Fruit fly (Drosophila melanogaster) whole organism, embryonic: ENCODE results near the gene nbs.
A peak's percentile ranks its signal among the peaks of the same experiment; 100 is the strongest.

Source experiments
- BEAF-32 ChIP-seq: fragments of 200-800 bp; sonication (Bioruptor generic); optimal IDR thresholded peaks from 3 replicates; lab custom pipeline; 2017; ENCODE audit warnings: missing biosample characterization, missing genetic modification characterization, mild to moderate bottlenecking, moderate library complexity, missing genetic modification reagents
- CG12744 ChIP-seq: fragments of 200-800 bp; sonication (Bioruptor generic); optimal IDR thresholded peaks from 2 replicates; lab custom pipeline; 2016; ENCODE audit warnings: missing biosample characterization, missing genetic modification characterization
- CG13123 ChIP-seq: fragments of 200-800 bp; sonication (Bioruptor generic); optimal IDR thresholded peaks from 2 replicates; lab custom pipeline; 2016; ENCODE audit warnings: missing biosample characterization, missing genetic modification characterization
- CG13624 ChIP-seq: fragments of 200-800 bp; sonication (Bioruptor generic); optimal IDR thresholded peaks from 2 replicates; lab custom pipeline; 2016; ENCODE audit warnings: missing biosample characterization, missing genetic modification characterization
- CG14667 ChIP-seq: fragments of 200-800 bp; sonication (Bioruptor generic); IDR thresholded peaks from 2 replicates; pipeline ENCODE4 v1.3.6; 2022; ENCODE audit warnings: missing biosample characterization, missing genetic modification characterization
- CG14710 ChIP-seq: fragments of 200-800 bp; sonication (Bioruptor generic); optimal IDR thresholded peaks from 3 replicates; lab custom pipeline; 2019; ENCODE audit warnings: missing biosample characterization, mild to moderate bottlenecking, missing genetic modification characterization, moderate library complexity
- CG2116 ChIP-seq: fragments of 200-800 bp; sonication (Bioruptor generic); optimal IDR thresholded peaks from 3 replicates; lab custom pipeline; 2018; ENCODE audit warnings: missing biosample characterization, mild to moderate bottlenecking, missing genetic modification characterization
- CG2202 ChIP-seq: fragments of 200-800 bp; sonication (Bioruptor generic); optimal IDR thresholded peaks from 2 replicates; lab custom pipeline; 2018; ENCODE audit warnings: missing biosample characterization, mild to moderate bottlenecking, missing genetic modification characterization
- CG2712 ChIP-seq: fragments of 200-800 bp; optimal IDR thresholded peaks from 3 replicates; lab custom pipeline; 2019; ENCODE audit warnings: missing biosample characterization, mild to moderate bottlenecking, missing genetic modification characterization, moderate library complexity
- CG32532 ChIP-seq: fragments of 200-800 bp; sonication (Bioruptor generic); IDR thresholded peaks from 2 replicates; pipeline ENCODE4 v1.3.6; 2022; ENCODE audit warnings: missing biosample characterization, missing genetic modification characterization
- CG4282 ChIP-seq: fragments of 200-800 bp; sonication (Bioruptor generic); optimal IDR thresholded peaks from 2 replicates; lab custom pipeline; 2016; ENCODE audit warnings: missing biosample characterization, missing genetic modification characterization
- CG4617 ChIP-seq: fragments of 200-800 bp; sonication (Bioruptor generic); optimal IDR thresholded peaks from 3 replicates; lab custom pipeline; 2016; ENCODE audit warnings: missing biosample characterization, missing genetic modification characterization, borderline replicate concordance
- CG7987 ChIP-seq: fragments of 200-800 bp; sonication (Bioruptor generic); optimal IDR thresholded peaks from 2 replicates; lab custom pipeline; 2018; ENCODE audit warnings: missing biosample characterization, mild to moderate bottlenecking, missing genetic modification characterization, moderate library complexity
- CG9932 ChIP-seq: fragments of 200-800 bp; sonication (Bioruptor generic); IDR thresholded peaks from 2 replicates; pipeline ENCODE4 v1.3.6; 2022; ENCODE audit warnings: missing biosample characterization, missing genetic modification characterization
- CTCF ChIP-seq: fragments of 200-800 bp; sonication (Bioruptor generic); optimal IDR thresholded peaks from 2 replicates; lab custom pipeline; 2017; ENCODE audit warnings: missing biosample characterization, mild to moderate bottlenecking, missing genetic modification characterization, moderate library complexity
- Dbx ChIP-seq: fragments of 200-800 bp; sonication (Bioruptor generic); IDR thresholded peaks from 3 replicates; pipeline ENCODE4 v1.3.6; 2022; ENCODE audit warnings: missing biosample characterization, missing genetic modification characterization
- Deaf1 ChIP-seq: fragments of 200-800 bp; optimal IDR thresholded peaks from 3 replicates; lab custom pipeline; 2019; ENCODE audit warnings: missing biosample characterization, mild to moderate bottlenecking, missing genetic modification characterization, moderate library complexity
- Dll ChIP-seq: fragments of 200-800 bp; sonication (Bioruptor generic); IDR thresholded peaks from 4 replicates; pipeline ENCODE4 v1.3.6; 2022; ENCODE audit warnings: missing biosample characterization, missing genetic modification characterization; ENCODE audit not compliant: partially characterized antibody
- Doc2 ChIP-seq: fragments of 200-800 bp; sonication (Bioruptor generic); IDR thresholded peaks from 2 replicates; pipeline ENCODE4 v1.3.6; 2022; ENCODE audit warnings: missing biosample characterization, missing genetic modification characterization
- Doc3 ChIP-seq: fragments of 200-800 bp; sonication (Bioruptor generic); IDR thresholded peaks from 3 replicates; pipeline ENCODE4 v1.3.6; 2022; ENCODE audit warnings: missing biosample characterization, missing genetic modification characterization; ENCODE audit not compliant: partially characterized antibody
- Dref ChIP-seq: fragments of 200-800 bp; sonication (Bioruptor generic); IDR thresholded peaks from 2 replicates; pipeline ENCODE4 v1.3.6; 2022; ENCODE audit warnings: missing biosample characterization, missing genetic modification characterization
- E2f2 ChIP-seq: fragments of 200-800 bp; sonication (Bioruptor generic); IDR thresholded peaks from 2 replicates; pipeline ENCODE4 v1.3.6; 2022; ENCODE audit warnings: missing biosample characterization, missing genetic modification characterization
- ERR ChIP-seq: fragments of 200-800 bp; sonication (Bioruptor generic); optimal IDR thresholded peaks from 2 replicates; lab custom pipeline; 2016; ENCODE audit warnings: missing biosample characterization, missing genetic modification characterization
- Ets65A ChIP-seq: fragments of 200-800 bp; sonication (Bioruptor generic); peaks from one replicate; lab custom pipeline; 2016; ENCODE audit warnings: missing biosample characterization, missing genetic modification characterization
- HmgZ ChIP-seq: fragments of 200-800 bp; sonication (Bioruptor generic); optimal IDR thresholded peaks from 2 replicates; lab custom pipeline; 2018; ENCODE audit warnings: missing biosample characterization, mild to moderate bottlenecking, missing genetic modification characterization
- Jarid2 ChIP-seq: fragments of 200-800 bp; sonication (Bioruptor generic); optimal IDR thresholded peaks from 3 replicates; lab custom pipeline; 2017; ENCODE audit warnings: mild to moderate bottlenecking, missing biosample characterization, missing genetic modification reagents, missing genetic modification characterization
- MESR4 ChIP-seq: fragments of 200-800 bp; sonication (Bioruptor generic); optimal IDR thresholded peaks from 2 replicates; lab custom pipeline; 2018; ENCODE audit warnings: missing biosample characterization, mild to moderate bottlenecking, missing genetic modification characterization, moderate library complexity
- Med ChIP-seq: fragments of 200-800 bp; sonication (Bioruptor generic); peaks from one replicate; lab custom pipeline; 2016; ENCODE audit warnings: missing biosample characterization, missing genetic modification characterization, mild to moderate bottlenecking, inconsistent platforms, moderate library complexity
- Mrtf ChIP-seq: fragments of 200-800 bp; sonication (Bioruptor generic); IDR thresholded peaks from 3 replicates; pipeline ENCODE4 v1.3.6; 2022; ENCODE audit warnings: missing biosample characterization, missing genetic modification characterization
- Nf-YC ChIP-seq: fragments of 200-800 bp; optimal IDR thresholded peaks from 3 replicates; lab custom pipeline; 2019; ENCODE audit warnings: missing biosample characterization, mild to moderate bottlenecking, missing genetic modification characterization, moderate library complexity
- Opbp ChIP-seq: fragments of 200-800 bp; sonication (Bioruptor generic); IDR thresholded peaks from 3 replicates; pipeline ENCODE4 v1.3.6; 2022; ENCODE audit warnings: missing biosample characterization, missing genetic modification characterization; ENCODE audit not compliant: partially characterized antibody
- Rfx ChIP-seq: fragments of 200-800 bp; sonication (Bioruptor generic); IDR thresholded peaks from 2 replicates; pipeline ENCODE4 v1.3.6; 2022; ENCODE audit warnings: missing biosample characterization, missing genetic modification characterization
- Scr ChIP-seq: fragments of 200-800 bp; sonication (Bioruptor generic); IDR thresholded peaks from 2 replicates; pipeline ENCODE4 v1.3.6; 2022; ENCODE audit warnings: missing biosample characterization, missing genetic modification characterization; ENCODE audit not compliant: partially characterized antibody
- Sry-β ChIP-seq: fragments of 200-800 bp; sonication (Bioruptor generic); optimal IDR thresholded peaks from 2 replicates; lab custom pipeline; 2018; ENCODE audit warnings: missing biosample characterization, mild to moderate bottlenecking, missing genetic modification characterization, moderate library complexity
- Trl ChIP-seq, 3 experiments: fragments of >200 bp in 2 of 3; fragments of 200-800 bp in 1 of 3; sonication (Bioruptor generic) in 1 of 3; optimal IDR thresholded peaks; 2 replicates in 1 of 3; 3 replicates in 2 of 3; lab custom pipeline; 2016 to 2017; ENCODE audit warnings: missing biosample characterization in 1 of 3, missing genetic modification characterization in 1 of 3
- YL-1 ChIP-seq: fragments of 200-800 bp; sonication (Bioruptor generic); optimal IDR thresholded peaks from 3 replicates; lab custom pipeline; 2017; ENCODE audit warnings: missing biosample characterization, mild to moderate bottlenecking, missing genetic modification characterization
- ash1 ChIP-seq: fragments of 200-800 bp; sonication (Bioruptor generic); optimal IDR thresholded peaks from 2 replicates; lab custom pipeline; 2018; ENCODE audit warnings: missing biosample characterization, mild to moderate bottlenecking, missing genetic modification characterization
- bab2 ChIP-seq: fragments of 200-800 bp; sonication (Bioruptor generic); optimal IDR thresholded peaks from 2 replicates; lab custom pipeline; 2016; ENCODE audit warnings: missing biosample characterization, missing genetic modification characterization
- chinmo ChIP-seq: fragments of 200-800 bp; sonication (Bioruptor generic); IDR thresholded peaks from 4 replicates; pipeline ENCODE4 v1.3.6; 2022; ENCODE audit warnings: missing biosample characterization, missing genetic modification characterization; ENCODE audit not compliant: partially characterized antibody
- chn ChIP-seq: fragments of 200-800 bp; sonication (Bioruptor generic); optimal IDR thresholded peaks from 2 replicates; lab custom pipeline; 2016; ENCODE audit warnings: missing biosample characterization, missing genetic modification characterization
- her ChIP-seq: fragments of 200-800 bp; sonication (Bioruptor generic); optimal IDR thresholded peaks from 2 replicates; lab custom pipeline; 2016; ENCODE audit warnings: missing biosample characterization, missing genetic modification characterization
- prd ChIP-seq, 3 experiments: fragments of >200 bp in 2 of 3; fragments of 200-800 bp in 1 of 3; sonication (Bioruptor generic) in 1 of 3; optimal IDR thresholded peaks in 2 of 3; IDR thresholded peaks in 1 of 3; 2 replicates in 2 of 3; 3 replicates in 1 of 3; pipeline versions ENCODE4 v1.3.6 to Lab custom; 2017 to 2022; ENCODE audit warnings: missing biosample characterization in 1 of 3, missing genetic modification characterization in 1 of 3
- pros ChIP-seq: fragments of 200-800 bp; sonication (Bioruptor generic); optimal IDR thresholded peaks from 3 replicates; lab custom pipeline; 2019; ENCODE audit warnings: missing biosample characterization, mild to moderate bottlenecking, missing genetic modification characterization, moderate library complexity
- row ChIP-seq: fragments of 200-800 bp; sonication (Bioruptor generic); IDR thresholded peaks from 3 replicates; pipeline ENCODE4 v1.3.6; 2022; ENCODE audit warnings: missing biosample characterization, missing genetic modification characterization
- shn ChIP-seq: fragments of 200-800 bp; sonication (Bioruptor generic); optimal IDR thresholded peaks from 3 replicates; lab custom pipeline; 2016; ENCODE audit warnings: missing biosample characterization, missing genetic modification characterization
- sug ChIP-seq: fragments of 200-800 bp; optimal IDR thresholded peaks from 2 replicates; lab custom pipeline; 2019; ENCODE audit warnings: missing biosample characterization, mild to moderate bottlenecking, missing genetic modification characterization, moderate library complexity
- tna ChIP-seq: fragments of 200-800 bp; sonication (Bioruptor generic); IDR thresholded peaks from 2 replicates; pipeline ENCODE4 v1.3.6; 2022; ENCODE audit warnings: missing biosample characterization, missing genetic modification characterization; ENCODE audit not compliant: partially characterized antibody
- vnd ChIP-seq: fragments of 200-800 bp; sonication (Bioruptor generic); IDR thresholded peaks from 3 replicates; pipeline ENCODE4 v1.3.6; 2022; ENCODE audit warnings: missing biosample characterization, missing genetic modification characterization; ENCODE audit not compliant: partially characterized antibody
- zfh2 ChIP-seq: fragments of 200-800 bp; sonication (Bioruptor generic); optimal IDR thresholded peaks from 2 replicates; lab custom pipeline; 2016; ENCODE audit warnings: missing biosample characterization, missing genetic modification characterization

nbs gene

DNA sequence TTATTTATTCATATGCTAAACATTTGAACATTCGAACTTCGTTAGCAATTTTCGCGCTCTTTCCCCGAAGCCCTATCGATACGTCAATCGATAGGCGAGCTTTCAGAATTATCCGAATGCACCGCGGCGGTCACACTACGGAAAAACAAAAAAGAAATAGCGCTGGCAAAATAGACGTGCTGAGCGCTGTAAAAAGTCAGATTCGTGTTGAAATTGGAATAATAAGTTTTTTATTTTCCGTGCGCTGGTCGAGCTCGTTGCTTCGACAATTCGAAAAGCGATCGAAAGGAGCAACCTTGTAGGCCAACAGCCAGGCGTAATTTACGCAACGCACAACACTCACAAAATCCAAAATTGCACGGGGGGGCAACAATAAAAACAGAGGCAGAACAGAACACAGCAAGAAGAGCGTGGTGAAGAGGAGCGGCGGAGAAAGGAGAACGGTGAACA lies 24.8 kb downstream of the nbs start, which contains the start of gene Ubc4 (continued):
- no peak for TF ChIP-seq chn (GFP tag; lab: Kevin White, UChicago)
- peak; percentile 10; the same call in 1 of the 3 replicates for TF ChIP-seq Dbx (GFP tag; lab: Robert Waterston, UW)
- peak; percentile 81 for TF ChIP-seq Opbp (GFP tag; lab: Robert Waterston, UW)
- TF ChIP-seq Doc2 (GFP tag; lab: Robert Waterston, UW): no peak
- peak; percentile 73 for TF ChIP-seq MESR4 (GFP tag; lab: Kevin White, UChicago)
- peak; percentile 20 for TF ChIP-seq zfh2
- peak; percentile 92 for TF ChIP-seq BEAF-32
- TF ChIP-seq CG13123: no peak
- peak; percentile 78 for TF ChIP-seq sug (tag; lab: Kevin White, UChicago)
- TF ChIP-seq Mrtf (GFP tag; lab: Robert Waterston, UW): 0 out of 3 replicates have a peak, but pooled peaks have one; percentile 32
- TF ChIP-seq CG13624 (GFP tag; lab: Kevin White, UChicago): peak; percentile 8
- TF ChIP-seq CG2202 (tag; lab: Kevin White, UChicago): no peak
- peak; percentile 19 for TF ChIP-seq her
- TF ChIP-seq Med (GFP tag; lab: Kevin White, UChicago): peak; percentile 88
- TF ChIP-seq shn: peak; percentile 5
- no peak for TF ChIP-seq CG14667 (GFP tag; lab: Robert Waterston, UW)
- peak; percentile 73 for TF ChIP-seq Doc3 (GFP tag; lab: Robert Waterston, UW)
- TF ChIP-seq pros (GFP tag; lab: Kevin White, UChicago): no peak
- TF ChIP-seq Scr: peak; percentile 81
- TF ChIP-seq Sry-β: peak; percentile 38
- peak; percentile 75 for TF ChIP-seq CTCF (GFP tag; lab: Kevin White, UChicago)
- TF ChIP-seq bab2: no peak
- TF ChIP-seq CG32532 (GFP tag; lab: Robert Waterston, UW): peak; percentile 32; the same call in 1 of the 2 replicates
- peak; percentile 53 for TF ChIP-seq Rfx (GFP tag; lab: Robert Waterston, UW)
- TF ChIP-seq Nf-YC (tag; lab: Kevin White, UChicago): peak; percentile 74
- peak; percentile 78 for TF ChIP-seq CG2116 (GFP tag; lab: Kevin White, UChicago)
- peak; percentile 3 for TF ChIP-seq CG7987 (GFP tag; lab: Kevin White, UChicago)
- TF ChIP-seq Trl (optimal IDR thresholded peaks at IDR 0.05; lab: Kevin White, UChicago): peak in 1 of 2 experiments; percentile 30
- no peak for TF ChIP-seq Trl (GFP tag; optimal IDR thresholded peaks at IDR 0.05; lab: Kevin White, UChicago)
- peak; percentile 65 for TF ChIP-seq YL-1
- peak; percentile 15 for TF ChIP-seq CG2712
- TF ChIP-seq CG12744: no peak
- peak; percentile 11 for TF ChIP-seq Jarid2 (GFP tag; lab: Kevin White, UChicago)
- peak; percentile 8 for TF ChIP-seq ERR (GFP tag; lab: Kevin White, UChicago)
- TF ChIP-seq vnd (GFP tag; lab: Robert Waterston, UW): peak; percentile 71
- TF ChIP-seq tna (GFP tag; lab: Robert Waterston, UW): peak; percentile 71
- TF ChIP-seq row (GFP tag; lab: Robert Waterston, UW): peak; percentile 66
- TF ChIP-seq chinmo (GFP tag; lab: Robert Waterston, UW): peak; percentile 66; the same call in 3 of the 4 replicates
- TF ChIP-seq CG4617 (GFP tag; lab: Kevin White, UChicago): peak; percentile 81
- TF ChIP-seq ash1 (GFP tag; lab: Kevin White, UChicago): no peak
- TF ChIP-seq prd (optimal IDR thresholded peaks at IDR 0.05; lab: Kevin White, UChicago): no peak
- 0 out of 3 replicates have a peak, but pooled peaks have one; percentile 10 for TF ChIP-seq prd (GFP tag; IDR thresholded peaks at IDR 0.05; lab: Robert Waterston, UW)
- TF ChIP-seq HmgZ: peak; percentile 55
- TF ChIP-seq Ets65A (GFP tag; lab: Kevin White, UChicago): peak; percentile 49
- TF ChIP-seq E2f2 (GFP tag; lab: Robert Waterston, UW): peak; percentile 98
- TF ChIP-seq Dll (GFP tag; lab: Robert Waterston, UW): peak; percentile 87
- peak; percentile 48; the same call in 1 of the 2 replicates for TF ChIP-seq CG9932 (GFP tag; lab: Robert Waterston, UW)
- no peak for TF ChIP-seq CG4282 (GFP tag; lab: Kevin White, UChicago)
- peak; percentile 12 for TF ChIP-seq CG14710 (tag; lab: Kevin White, UChicago)
- no peak for TF ChIP-seq Deaf1 (tag; lab: Kevin White, UChicago)
- TF ChIP-seq Dref (GFP tag; lab: Robert Waterston, UW): peak; percentile 93
